Fruit fly (Drosophila melanogaster): Measurements from ENCODE around the gene Ser.

Gene Ser

dm6 chr3R:27194106-27194505 is at the start of gene Ser:
Ser (minus strand) TSS chr3R:27194267.
- no peak for TF ChIP-seq CTCF (optimal IDR thresholded peaks at IDR 0.05)
- no peak for TF ChIP-seq CG8478 (optimal IDR thresholded peaks at IDR 0.05)

- TF ChIP-seq CTCF (optimal IDR thresholded peaks at IDR 0.05) (no peak), CG8478 (optimal IDR thresholded peaks at IDR 0.05) (no peak)
Measured at dm6 chr3R:27240967-27241366, 46.9 kb upstream of the Ser start, which contains the start of gene CG17991. CG17991 (plus strand) TSS chr3R:27241267.

- peak; percentile 19 to 31 for TF ChIP-seq CTCF (optimal IDR thresholded peaks at IDR 0.05)
- TF ChIP-seq CG8478 (optimal IDR thresholded peaks at IDR 0.05) = no peak
Measured at dm6 chr3R:27238438-27239301, 44.6 kb upstream of the Ser start, which contains the start of the genes CG31064 and PolA2. CG31064 (minus strand) TSS chr3R:27239085. PolA2 (plus strand) TSS chr3R:27239163.

dm6 chr3R:27237980-27238379 is 43.9 kb upstream of the Ser start:
- TF ChIP-seq CTCF (optimal IDR thresholded peaks at IDR 0.05) (no peak), CG8478 (optimal IDR thresholded peaks at IDR 0.05) (no peak)

- no peak for TF ChIP-seq CG8478 (optimal IDR thresholded peaks at IDR 0.05)
Measured at dm6 chr3R:27233398-27233797, 39.3 kb upstream of the Ser start, which contains the start of gene CG31068. CG31068 (plus strand) TSS chr3R:27233698.

- TF ChIP-seq CTCF (optimal IDR thresholded peaks at IDR 0.05) (no peak), CG8478 (optimal IDR thresholded peaks at IDR 0.05) (no peak)
Measured at dm6 chr3R:27229368-27229767, 35.3 kb upstream of the Ser start, which contains the start of gene CG42814. CG42814 (minus strand) TSS chr3R:27229468.

dm6 chr3R:27228342-27228741 is 34.3 kb upstream of the Ser start, which contains the start of gene CG42813:
CG42813 (minus strand) TSS chr3R:27228561.
- TF ChIP-seq CG8478 (optimal IDR thresholded peaks at IDR 0.05) = no peak
- no peak for TF ChIP-seq CTCF (optimal IDR thresholded peaks at IDR 0.05)

dm6 chr3R:27226080-27226648 is 32.1 kb upstream of the Ser start:
- TF ChIP-seq CG8478 (optimal IDR thresholded peaks at IDR 0.05) = no peak
- no peak for TF ChIP-seq CTCF (optimal IDR thresholded peaks at IDR 0.05)

dm6 chr3R:27225490-27225889 is 31.4 kb upstream of the Ser start:
- TF ChIP-seq CTCF (optimal IDR thresholded peaks at IDR 0.05) (no peak), CG8478 (optimal IDR thresholded peaks at IDR 0.05) (no peak)

dm6 chr3R:27224727-27225126 is 30.7 kb upstream of the Ser start:
- TF ChIP-seq CG8478 (optimal IDR thresholded peaks at IDR 0.05) (no peak), CTCF (optimal IDR thresholded peaks at IDR 0.05) (no peak)

dm6 chr3R:27223012-27223411 is 28.9 kb upstream of the Ser start:
- TF ChIP-seq CG8478 (optimal IDR thresholded peaks at IDR 0.05) = no peak
- TF ChIP-seq CTCF (optimal IDR thresholded peaks at IDR 0.05) = no peak

dm6 chr3R:27222013-27222673 is 28.1 kb upstream of the Ser start:
- TF ChIP-seq CTCF (optimal IDR thresholded peaks at IDR 0.05) (no peak), CG8478 (optimal IDR thresholded peaks at IDR 0.05) (no peak)

dm6 chr3R:27220829-27221463 is 26.9 kb upstream of the Ser start:
- TF ChIP-seq CG8478 (optimal IDR thresholded peaks at IDR 0.05) = no peak
- TF ChIP-seq CTCF (optimal IDR thresholded peaks at IDR 0.05) = no peak

dm6 chr3R:27218814-27219213 is 24.7 kb upstream of the Ser start:
- TF ChIP-seq CTCF (optimal IDR thresholded peaks at IDR 0.05) = no peak
- TF ChIP-seq CG8478 (optimal IDR thresholded peaks at IDR 0.05) = no peak

- TF ChIP-seq CTCF (optimal IDR thresholded peaks at IDR 0.05) = no peak
Measured at dm6 chr3R:27218288-27218687, 24.2 kb upstream of the Ser start.

Measured in S2 (cell line).